Worm (Caenorhabditis elegans) whole organism, L3 larva: ENCODE measurements around the gene Y40H7A.4.
"Not testable (repeated sequence)": the region's sequence is repeated elsewhere in the genome, so short reads cannot be mapped to it uniquely, and the experiment has no call there.

Experiments used
- R02D3.7 ChIP-seq: fragments of 150-350 bp; optimal IDR thresholded peaks from 2 replicates; lab custom pipeline; 2014; ENCODE audit warnings: missing biosample characterization, missing genetic modification characterization
- ZK546.5 ChIP-seq: sonication (generic microtip); optimal IDR thresholded peaks from 2 replicates; lab custom pipeline; 2017; ENCODE audit warnings: missing biosample characterization, missing genetic modification characterization
- aly-2 ChIP-seq: fragments of 150-350 bp; optimal IDR thresholded peaks from 2 replicates; lab custom pipeline; 2014; ENCODE audit warnings: missing biosample characterization, missing genetic modification characterization
- ama-1 ChIP-seq: fragments of 150-350 bp; optimal IDR thresholded peaks from 2 replicates; lab custom pipeline; 2018
- ceh-28 ChIP-seq: fragments of 150-350 bp; optimal IDR thresholded peaks from 2 replicates; lab custom pipeline; 2014; ENCODE audit warnings: missing biosample characterization, missing genetic modification reagents, missing genetic modification characterization
- egl-27 ChIP-seq: sonication (generic microtip); optimal IDR thresholded peaks from 4 replicates; lab custom pipeline; 2017; ENCODE audit warnings: missing biosample characterization, missing genetic modification reagents, missing genetic modification characterization
- elt-1 ChIP-seq: fragments of 150-350 bp; optimal IDR thresholded peaks from 2 replicates; lab custom pipeline; 2014; ENCODE audit warnings: missing biosample characterization, missing genetic modification characterization
- elt-2 ChIP-seq: sonication (generic microtip); optimal IDR thresholded peaks from 2 replicates; lab custom pipeline; 2016; ENCODE audit warnings: missing genetic modification reagents, mild to moderate bottlenecking, missing genetic modification characterization, missing compliant biosample characterization
- elt-3 ChIP-seq, 3 experiments: fragments of 150-350 bp in 1 of 3; sonication (generic microtip) in 2 of 3; optimal IDR thresholded peaks; 2 replicates in 2 of 3; 4 replicates in 1 of 3; lab custom pipeline; 2014 to 2017; ENCODE audit warnings: missing biosample characterization in 3 of 3, missing genetic modification characterization in 3 of 3
- eor-1 ChIP-seq, 2 experiments: fragments of 150-350 bp; optimal IDR thresholded peaks; 2 replicates each; lab custom pipeline; 2014 to 2018; ENCODE audit warnings: missing biosample characterization in 2 of 2, missing genetic modification characterization in 2 of 2
- fkh-10 ChIP-seq: sonication (generic microtip); optimal IDR thresholded peaks from 2 replicates; lab custom pipeline; 2017; ENCODE audit warnings: missing biosample characterization, missing genetic modification reagents, missing genetic modification characterization
- fkh-2 ChIP-seq: fragments of 150-350 bp; optimal IDR thresholded peaks from 2 replicates; lab custom pipeline; 2014; ENCODE audit warnings: missing biosample characterization, missing genetic modification reagents, missing genetic modification characterization
- jun-1 ChIP-seq: fragments of 150-350 bp; optimal IDR thresholded peaks from 2 replicates; lab custom pipeline; 2014; ENCODE audit warnings: missing biosample characterization, missing genetic modification reagents, missing genetic modification characterization
- lin-39 ChIP-seq: fragments of 150-350 bp; optimal IDR thresholded peaks from 2 replicates; lab custom pipeline; 2018; ENCODE audit warnings: missing biosample characterization, missing genetic modification reagents, missing genetic modification characterization
- lsy-12 ChIP-seq: sonication (generic microtip); optimal IDR thresholded peaks from 2 replicates; lab custom pipeline; 2016; ENCODE audit warnings: mild to moderate bottlenecking, missing genetic modification characterization, missing compliant biosample characterization
- mdl-1 ChIP-seq: fragments of 150-350 bp; optimal IDR thresholded peaks from 2 replicates; lab custom pipeline; 2014; ENCODE audit warnings: missing biosample characterization, missing genetic modification characterization
- mml-1 ChIP-seq: fragments of 150-350 bp; sonication (generic microtip); optimal IDR thresholded peaks from 3 replicates; lab custom pipeline; 2014; ENCODE audit warnings: missing biosample characterization, missing genetic modification characterization
- nfya-1 ChIP-seq: sonication (generic microtip); optimal IDR thresholded peaks from 2 replicates; lab custom pipeline; 2017; ENCODE audit warnings: missing genetic modification characterization, mild to moderate bottlenecking, missing compliant biosample characterization, antibody characterized with exemption, moderate library complexity; ENCODE audit not compliant: insufficient read depth
- nhr-23 ChIP-seq: fragments of 150-350 bp; optimal IDR thresholded peaks from 2 replicates; lab custom pipeline; 2014; ENCODE audit warnings: missing biosample characterization, missing genetic modification reagents, missing genetic modification characterization
- nhr-237 ChIP-seq: fragments of 150-350 bp; optimal IDR thresholded peaks from 2 replicates; lab custom pipeline; 2014; ENCODE audit warnings: missing biosample characterization, missing genetic modification characterization
- nhr-28 ChIP-seq: fragments of 150-350 bp; optimal IDR thresholded peaks from 2 replicates; lab custom pipeline; 2014; ENCODE audit warnings: missing biosample characterization, missing genetic modification characterization
- nhr-43 ChIP-seq: sonication (generic microtip); optimal IDR thresholded peaks from 2 replicates; lab custom pipeline; 2016; ENCODE audit warnings: mild to moderate bottlenecking, missing genetic modification characterization, missing compliant biosample characterization; ENCODE audit not compliant: poor library complexity, severe bottlenecking
- nhr-67 ChIP-seq: fragments of 150-350 bp; optimal IDR thresholded peaks from 2 replicates; lab custom pipeline; 2014; ENCODE audit warnings: missing biosample characterization, missing genetic modification characterization
- sea-2 ChIP-seq: fragments of 150-350 bp; sonication (generic microtip); optimal IDR thresholded peaks from 4 replicates; lab custom pipeline; 2014; ENCODE audit warnings: missing biosample characterization, missing genetic modification reagents, missing genetic modification characterization
- skn-1 ChIP-seq: fragments of 150-350 bp; optimal IDR thresholded peaks from 2 replicates; lab custom pipeline; 2014; ENCODE audit warnings: missing biosample characterization, missing genetic modification characterization
- unc-39 ChIP-seq: sonication (generic microtip); optimal IDR thresholded peaks from 4 replicates; lab custom pipeline; 2017; ENCODE audit warnings: missing biosample characterization, missing genetic modification characterization
- zag-1 ChIP-seq: fragments of 150-350 bp; optimal IDR thresholded peaks from 2 replicates; lab custom pipeline; 2014; ENCODE audit warnings: missing biosample characterization, missing genetic modification characterization

The Y40H7A.4 gene

DNA sequence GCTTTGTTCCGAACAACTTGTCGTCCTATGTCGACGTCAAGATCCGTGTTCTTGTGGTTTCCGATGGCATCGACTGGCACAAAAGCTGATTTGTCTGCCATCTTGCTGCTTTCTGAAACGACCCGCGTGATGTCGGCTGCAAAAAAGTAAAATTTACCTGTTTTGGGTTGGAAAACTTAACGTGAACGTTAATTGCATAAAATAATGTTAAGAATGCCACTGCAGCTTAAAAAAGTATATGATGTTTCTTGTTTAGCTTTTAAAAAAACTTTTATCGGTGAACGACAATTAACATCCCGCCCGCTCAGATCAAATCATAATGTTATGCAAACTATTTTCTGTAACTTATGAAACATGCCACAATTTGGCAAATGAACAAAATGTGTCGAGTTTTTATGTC is 41.4 kb downstream of the Y40H7A.4 start, which contains the start of gene M199.8:
M199.8 (minus strand) TSS at position 101 of the 400 bp plus-strand sequence.
- TF ChIP-seq elt-1 (tag; lab: Kevin White, UChicago); skn-1; ZK546.5 (tag; lab: Kevin White, UChicago): not testable (repeated sequence)
- TF ChIP-seq, all 47 proteins: peak for 0; not testable (repeated sequence) for 47

DNA sequence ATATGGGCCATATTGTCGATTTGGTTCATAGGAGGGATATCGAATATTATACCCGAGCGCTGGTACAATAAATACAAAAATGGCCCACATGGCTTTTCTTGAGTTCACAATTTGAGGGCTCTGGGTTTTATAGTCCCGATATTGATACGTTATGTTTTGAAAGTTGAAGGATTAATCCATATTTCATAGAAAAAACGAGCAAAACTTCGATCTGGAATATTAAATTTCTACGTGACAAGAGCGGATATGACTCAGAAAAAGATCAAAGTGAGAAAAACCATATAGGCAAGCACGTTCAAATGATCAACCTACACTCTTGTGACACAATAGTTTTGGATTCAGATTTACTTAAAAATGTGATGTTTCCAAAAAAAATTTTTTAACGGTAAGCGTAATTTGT is 43.6 kb downstream of the Y40H7A.4 start, which contains the start of gene col-135:
col-135 (minus strand) TSS at position 101 of the 400 bp plus-strand sequence.
- no peak for TF ChIP-seq egl-27 (tag; lab: Kevin White, UChicago)
- TF ChIP-seq ZK546.5 (tag; lab: Kevin White, UChicago): no peak
- TF ChIP-seq jun-1: no peak
- no peak for TF ChIP-seq eor-1 (tag; optimal IDR thresholded peaks at IDR 0.05; lab: Kevin White, UChicago)
- TF ChIP-seq nfya-1 (tag; lab: Kevin White, UChicago): no peak
- TF ChIP-seq mdl-1: no peak
- TF ChIP-seq nhr-67 (tag; lab: Kevin White, UChicago): no peak
- TF ChIP-seq elt-1 (tag; lab: Kevin White, UChicago): no peak
- no peak for TF ChIP-seq ama-1 (lab: Kevin White, UChicago)
- TF ChIP-seq nhr-237: no peak
- no peak for TF ChIP-seq elt-2 (tag; lab: Kevin White, UChicago)
- TF ChIP-seq nhr-28: no peak
- no peak for TF ChIP-seq lsy-12 (tag; lab: Kevin White, UChicago)
- no peak for TF ChIP-seq fkh-2 (tag; lab: Kevin White, UChicago)
- no peak for TF ChIP-seq aly-2 (tag; lab: Kevin White, UChicago)
- no peak for TF ChIP-seq zag-1 (tag; lab: Kevin White, UChicago)
- TF ChIP-seq nhr-43 (tag; lab: Kevin White, UChicago): no peak
- TF ChIP-seq sea-2: no peak

DNA sequence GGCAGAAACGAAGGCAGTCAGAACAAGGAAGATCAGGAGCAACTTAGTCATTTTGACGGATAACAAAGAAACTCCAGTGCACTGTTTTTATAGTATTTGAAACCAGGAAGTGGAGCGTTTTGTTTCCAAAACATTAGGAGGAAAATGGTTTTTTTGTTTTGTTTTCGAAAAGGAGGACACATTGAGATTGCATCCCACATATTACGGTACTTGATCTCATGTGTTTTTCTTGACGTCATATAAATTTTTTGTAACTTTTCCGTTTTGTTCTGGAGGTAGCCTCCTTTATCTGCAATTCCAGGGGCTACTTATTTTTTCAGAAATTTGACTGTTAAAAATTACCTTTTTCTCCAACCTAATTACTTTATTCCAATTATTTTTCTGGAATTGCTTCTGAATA is 47.6 kb downstream of the Y40H7A.4 start, which contains the start of gene M199.9:
M199.9 (minus strand) TSS at position 101 of the 400 bp plus-strand sequence.
- TF ChIP-seq egl-27 (tag; lab: Kevin White, UChicago): no peak
- TF ChIP-seq eor-1 (tag; optimal IDR thresholded peaks at IDR 0.05; lab: Kevin White, UChicago): no peak

DNA sequence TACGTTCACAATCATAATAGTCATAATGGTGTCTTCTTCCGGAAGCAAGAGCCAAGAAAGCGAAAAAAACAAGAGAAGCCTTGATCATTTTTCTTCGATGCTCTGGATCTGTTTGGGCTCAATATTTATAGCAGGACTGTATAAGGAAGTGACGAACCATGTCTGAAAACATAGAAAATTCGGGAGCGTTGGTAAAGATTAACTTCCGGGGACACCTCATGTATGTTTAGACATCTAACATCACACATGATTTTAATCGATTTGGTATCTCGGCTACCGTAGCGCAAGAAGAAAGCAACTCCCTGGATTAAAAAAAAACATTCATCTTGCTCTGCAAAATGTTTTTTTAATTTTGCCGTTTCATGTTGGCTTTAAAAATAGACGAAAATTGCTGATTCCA is 49.3 kb downstream of the Y40H7A.4 start, which contains the start of gene clec-190:
clec-190 (minus strand) TSS at position 101 of the 400 bp plus-strand sequence.
- TF ChIP-seq lin-39 (tag; lab: Kevin White, UChicago) (no peak), aly-2 (tag; lab: Kevin White, UChicago) (no peak)

DNA sequence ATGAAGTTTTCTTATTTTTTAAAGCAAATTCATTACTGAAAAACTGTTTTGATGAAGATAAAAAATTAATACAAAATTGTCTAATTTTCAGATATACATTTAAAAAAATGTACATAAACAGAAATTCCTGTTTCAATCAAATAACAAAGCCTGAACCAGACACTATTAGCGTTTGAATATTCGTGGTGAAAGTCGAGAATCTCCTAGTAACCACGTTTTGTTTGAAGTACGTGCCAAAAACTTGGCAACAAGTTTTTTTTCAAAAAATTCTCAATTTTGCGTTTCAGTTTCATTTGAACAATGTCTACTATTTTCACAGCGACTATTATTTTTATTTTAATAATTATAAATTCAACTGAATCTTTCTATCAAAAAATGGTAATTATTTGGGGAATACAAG is 52.5 kb downstream of the Y40H7A.4 start, which contains the start of gene M199.7:
M199.7 (plus strand) TSS at position 301 of the 400 bp plus-strand sequence.
- TF ChIP-seq unc-39 (tag; lab: Kevin White, UChicago) (no peak), zag-1 (tag; lab: Kevin White, UChicago) (no peak), mml-1 (tag; lab: Kevin White, UChicago) (no peak), fkh-10 (GFP tag; lab: Kevin White, UChicago) (no peak), nhr-23 (no peak), ceh-28 (tag; lab: Kevin White, UChicago) (no peak), eor-1 (tag; optimal IDR thresholded peaks at IDR 0.05; lab: Kevin White, UChicago) (no peak), lin-39 (tag; lab: Kevin White, UChicago) (no peak), fkh-2 (tag; lab: Kevin White, UChicago) (no peak)

DNA sequence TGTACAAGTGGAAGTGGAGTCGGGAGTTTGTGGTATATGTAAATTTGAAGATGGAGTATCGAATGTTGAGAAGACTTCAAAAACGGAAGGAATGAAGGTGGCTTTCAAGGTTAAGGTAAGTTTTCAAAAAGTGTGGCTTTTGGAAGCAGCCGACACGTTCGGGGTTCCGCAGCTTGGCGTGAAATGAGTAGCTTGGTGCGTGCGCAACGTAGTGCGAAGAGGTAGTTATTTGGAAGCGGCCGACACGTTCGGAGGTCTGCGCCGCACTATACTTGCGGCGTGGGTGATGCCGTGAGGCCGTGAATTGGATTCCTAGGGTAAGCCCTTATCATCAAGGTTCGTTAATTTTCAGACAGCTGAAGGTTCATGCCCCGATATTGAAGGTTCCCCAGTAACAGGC is 54.6 kb downstream of the Y40H7A.4 start, which contains the start of gene clec-189:
clec-189 (plus strand) TSS at position 92 of the 400 bp plus-strand sequence.
- TF ChIP-seq elt-1 (tag; lab: Kevin White, UChicago) (no peak), elt-3 (tag; optimal IDR thresholded peaks at IDR 0.05; lab: Kevin White, UChicago) (no peak), lsy-12 (tag; lab: Kevin White, UChicago) (no peak), R02D3.7 (tag; lab: Kevin White, UChicago) (no peak)

DNA sequence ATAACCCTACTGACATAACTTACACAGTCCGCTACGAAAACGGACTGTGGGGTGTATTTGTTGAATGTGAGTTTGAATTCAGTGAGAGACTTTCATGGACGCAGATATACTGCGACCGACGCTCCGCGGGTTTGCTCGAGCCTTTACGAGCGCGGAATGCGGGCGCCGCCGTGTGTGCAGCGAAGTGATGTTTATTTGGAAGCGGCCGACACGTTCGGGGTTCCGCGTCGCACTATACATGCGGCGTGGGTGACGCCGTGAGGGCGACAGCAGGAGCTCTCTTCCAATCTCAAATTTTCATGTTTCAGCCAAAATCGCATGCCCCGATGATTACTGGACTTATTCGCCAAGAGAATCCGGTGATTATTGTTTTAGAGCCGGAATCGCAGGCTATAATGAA is 56.1 kb downstream of the Y40H7A.4 start:
- TF ChIP-seq zag-1 (tag; lab: Kevin White, UChicago): no peak
- no peak for TF ChIP-seq aly-2 (tag; lab: Kevin White, UChicago)
- no peak for TF ChIP-seq nhr-43 (tag; lab: Kevin White, UChicago)
- no peak for TF ChIP-seq lsy-12 (tag; lab: Kevin White, UChicago)
